Worm (Caenorhabditis elegans): Measurements from ENCODE around the gene Y41E3.18.

- TF ChIP-seq ham-2 (GFP tag; optimal IDR thresholded peaks at IDR 0.05), result no peak
- TF ChIP-seq unc-62 (GFP tag; optimal IDR thresholded peaks at IDR 0.05), result no peak
- TF ChIP-seq pha-4 (tag; optimal IDR thresholded peaks at IDR 0.05), result no peak
- no peak for TF ChIP-seq snpc-4 (tag; optimal IDR thresholded peaks at IDR 0.05)
- TF ChIP-seq nhr-2 (tag; optimal IDR thresholded peaks at IDR 0.05), result no peak
These were observed 19.4 kb downstream of the Y41E3.18 start for ce11 chrIV:15046162-15046561.
